Worm (Caenorhabditis elegans) whole organism, late embryonic: ENCODE data around the gene C35B1.9.

ENCODE experiments used
- ceh-31 ChIP-seq: sonication (generic microtip); optimal IDR thresholded peaks from 2 replicates; lab custom pipeline; 2016; ENCODE audit warnings: missing genetic modification characterization, missing compliant biosample characterization
- dmd-4 ChIP-seq: sonication (generic microtip); optimal IDR thresholded peaks from 2 replicates; lab custom pipeline; 2016; ENCODE audit warnings: borderline replicate concordance, missing genetic modification characterization, missing compliant biosample characterization
- elt-4 ChIP-seq: sonication (generic microtip); optimal IDR thresholded peaks from 2 replicates; lab custom pipeline; 2016; ENCODE audit warnings: missing genetic modification characterization, missing compliant biosample characterization
- fax-1 ChIP-seq: sonication (generic microtip); optimal IDR thresholded peaks from 2 replicates; lab custom pipeline; 2016; ENCODE audit warnings: missing genotype, missing genetic modification characterization, missing compliant biosample characterization
- gmeb-2 ChIP-seq: sonication (generic microtip); optimal IDR thresholded peaks from 2 replicates; lab custom pipeline; 2016; ENCODE audit warnings: missing genetic modification characterization, inconsistent platforms, missing compliant biosample characterization
- nhr-11 ChIP-seq: fragments of 150-350 bp; optimal IDR thresholded peaks from 2 replicates; lab custom pipeline; 2014; ENCODE audit warnings: missing biosample characterization, missing genetic modification characterization
- pha-2 ChIP-seq: sonication (generic microtip); optimal IDR thresholded peaks from 2 replicates; lab custom pipeline; 2017; ENCODE audit warnings: mild to moderate bottlenecking, missing genetic modification characterization, missing compliant biosample characterization

DNA sequence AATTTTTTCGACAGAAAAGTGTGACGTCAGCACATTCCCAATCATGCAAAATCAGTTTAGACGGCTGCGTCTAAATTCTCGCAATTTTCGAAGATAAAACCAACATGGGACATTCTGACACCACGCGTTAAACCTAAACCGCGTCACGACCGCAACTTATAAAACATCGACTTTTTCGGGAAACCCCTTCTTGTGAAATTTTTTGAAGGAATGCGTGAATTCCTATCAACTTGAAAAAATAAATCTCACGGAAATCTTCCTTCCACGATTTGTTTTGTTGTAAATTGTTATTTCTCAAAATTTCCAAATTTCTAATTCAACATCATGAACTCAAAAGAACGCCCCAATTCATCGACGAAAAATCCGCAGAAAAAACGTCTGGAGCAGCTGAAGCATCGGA is 40.8 kb downstream of the C35B1.9 start, which contains the start of gene F35F11.2:
- TF ChIP-seq fax-1 (tag; lab: Kevin White, UChicago), result no peak
- no peak for TF ChIP-seq nhr-11
- no peak for TF ChIP-seq elt-4 (tag; lab: Kevin White, UChicago)
- no peak for TF ChIP-seq pha-2 (tag; lab: Kevin White, UChicago)
- TF ChIP-seq dmd-4 (tag; lab: Kevin White, UChicago), result no peak
- no peak for TF ChIP-seq gmeb-2 (tag; lab: Kevin White, UChicago)
- no peak for TF ChIP-seq ceh-31 (tag; lab: Kevin White, UChicago)
